Worm (Caenorhabditis elegans): Measurements from ENCODE around the gene del-9.

del-9 gene

ce11 chrX:3596967-3597366 is 20.2 kb downstream of the del-9 start:
- no peak for TF ChIP-seq ama-1 (optimal IDR thresholded peaks at IDR 0.05)
- TF ChIP-seq sea-1 (GFP tag; conservative IDR thresholded peaks at IDR 0.05): no peak
- TF ChIP-seq tra-4 (tag; optimal IDR thresholded peaks at IDR 0.05): no peak
- no peak for TF ChIP-seq pes-1 (GFP tag; IDR thresholded peaks at IDR 0.05)
- TF ChIP-seq tbx-11 (GFP tag; IDR thresholded peaks at IDR 0.05): no peak
- no peak for TF ChIP-seq hmbx-1 (tag; optimal IDR thresholded peaks at IDR 0.05)

DNA sequence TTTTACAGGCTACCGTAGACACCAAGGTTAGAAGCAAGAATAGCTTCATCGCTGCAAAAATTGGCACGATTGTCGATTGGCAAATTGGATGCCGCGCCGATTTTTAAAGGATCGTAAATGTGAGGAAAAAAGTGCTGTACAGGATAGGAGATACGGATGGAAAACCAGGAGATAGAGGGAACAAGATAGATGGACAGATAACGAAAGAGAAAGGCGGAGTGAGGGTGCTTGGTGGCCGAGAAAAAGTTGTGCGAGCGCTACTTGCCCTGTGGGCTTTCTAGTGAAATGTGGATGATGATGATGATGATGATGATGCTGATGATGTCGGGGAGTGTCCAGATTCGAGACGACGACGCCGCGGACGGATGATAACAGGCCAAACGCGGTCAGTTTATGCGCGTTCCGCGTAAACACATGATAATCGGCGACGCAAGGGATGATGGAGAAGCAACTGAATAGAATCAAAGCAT is 20.8 kb downstream of the del-9 start, which contains the start of gene T27A10.6:
TSS of gene T27A10.6 (minus strand) at position 51 of the 470 bp plus-strand sequence.
- TF ChIP-seq flt-1 (GFP tag; IDR thresholded peaks at IDR 0.05): no peak
- TF ChIP-seq tbx-11 (GFP tag; IDR thresholded peaks at IDR 0.05): no peak
- no peak for TF ChIP-seq ceh-13 (GFP tag; optimal IDR thresholded peaks at IDR 0.05)
- TF ChIP-seq hmg-4 (GFP tag; optimal IDR thresholded peaks at IDR 0.05): no peak
- no peak for TF ChIP-seq scrt-1 (GFP tag; IDR thresholded peaks at IDR 0.05)
- TF ChIP-seq ama-1 (optimal IDR thresholded peaks at IDR 0.05): no peak
- no peak for TF ChIP-seq F13C5.2 (tag; optimal IDR thresholded peaks at IDR 0.05)
- no peak for TF ChIP-seq tbx-37 (GFP tag; conservative IDR thresholded peaks at IDR 0.05)
- no peak for TF ChIP-seq ets-7 (tag; optimal IDR thresholded peaks at IDR 0.05)
- no peak for TF ChIP-seq sea-1 (GFP tag; conservative IDR thresholded peaks at IDR 0.05)
- no peak for TF ChIP-seq tra-4 (tag; optimal IDR thresholded peaks at IDR 0.05)
- no peak for TF ChIP-seq aly-1 (tag; optimal IDR thresholded peaks at IDR 0.05)
- TF ChIP-seq hnd-1 (tag; optimal IDR thresholded peaks at IDR 0.05): no peak
- no peak for TF ChIP-seq hmbx-1 (tag; optimal IDR thresholded peaks at IDR 0.05)
- no peak for TF ChIP-seq pes-1 (GFP tag; IDR thresholded peaks at IDR 0.05)
- no peak for TF ChIP-seq B0310.2 (tag; optimal IDR thresholded peaks at IDR 0.05)
- TF ChIP-seq ceh-36 (tag; optimal IDR thresholded peaks at IDR 0.05): no peak

DNA sequence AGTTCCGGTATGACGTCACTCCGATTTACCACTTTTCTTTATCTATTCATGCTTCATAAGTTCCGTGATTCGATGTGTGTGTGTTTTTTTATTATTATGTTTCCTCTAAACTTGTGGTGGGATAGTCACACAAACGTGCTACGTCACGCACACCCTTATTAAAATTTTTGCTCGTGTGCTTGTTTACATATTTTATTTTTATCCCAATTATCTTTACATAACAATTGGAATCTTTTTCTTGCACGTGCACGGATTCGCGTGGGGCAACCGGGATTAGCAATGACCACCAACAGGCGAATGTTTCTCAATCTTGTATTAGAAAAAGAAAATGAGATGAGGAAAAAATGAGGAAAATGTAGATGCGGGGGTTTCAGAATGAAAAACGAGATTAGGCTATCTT is 26.6 kb downstream of the del-9 start:
- TF ChIP-seq flt-1 (GFP tag; IDR thresholded peaks at IDR 0.05) (no peak), tbx-37 (GFP tag; conservative IDR thresholded peaks at IDR 0.05) (no peak), hnd-1 (tag; optimal IDR thresholded peaks at IDR 0.05) (no peak), ama-1 (optimal IDR thresholded peaks at IDR 0.05) (no peak), F13C5.2 (tag; optimal IDR thresholded peaks at IDR 0.05) (no peak), scrt-1 (GFP tag; IDR thresholded peaks at IDR 0.05) (no peak), tra-4 (tag; optimal IDR thresholded peaks at IDR 0.05) (no peak), B0310.2 (tag; optimal IDR thresholded peaks at IDR 0.05) (no peak)

ce11 chrX:3585625-3586024 is 31.5 kb downstream of the del-9 start, which contains the start of gene T27A10.2:
T27A10.2 (plus strand) TSS chrX:3585957.
- TF ChIP-seq pes-1 (GFP tag; IDR thresholded peaks at IDR 0.05): no peak
- TF ChIP-seq aly-1 (tag; optimal IDR thresholded peaks at IDR 0.05): no peak
- TF ChIP-seq tbx-11 (GFP tag; IDR thresholded peaks at IDR 0.05): no peak
- no peak for TF ChIP-seq hnd-1 (tag; optimal IDR thresholded peaks at IDR 0.05)
- TF ChIP-seq F13C5.2 (tag; optimal IDR thresholded peaks at IDR 0.05): no peak
- TF ChIP-seq flt-1 (GFP tag; IDR thresholded peaks at IDR 0.05): no peak
- no peak for TF ChIP-seq ceh-36 (tag; optimal IDR thresholded peaks at IDR 0.05)
- TF ChIP-seq hmg-4 (GFP tag; optimal IDR thresholded peaks at IDR 0.05): no peak
- no peak for TF ChIP-seq tra-4 (tag; optimal IDR thresholded peaks at IDR 0.05)
- no peak for TF ChIP-seq scrt-1 (GFP tag; IDR thresholded peaks at IDR 0.05)
- TF ChIP-seq ets-7 (tag; optimal IDR thresholded peaks at IDR 0.05): no peak
- TF ChIP-seq hmbx-1 (tag; optimal IDR thresholded peaks at IDR 0.05): no peak

DNA sequence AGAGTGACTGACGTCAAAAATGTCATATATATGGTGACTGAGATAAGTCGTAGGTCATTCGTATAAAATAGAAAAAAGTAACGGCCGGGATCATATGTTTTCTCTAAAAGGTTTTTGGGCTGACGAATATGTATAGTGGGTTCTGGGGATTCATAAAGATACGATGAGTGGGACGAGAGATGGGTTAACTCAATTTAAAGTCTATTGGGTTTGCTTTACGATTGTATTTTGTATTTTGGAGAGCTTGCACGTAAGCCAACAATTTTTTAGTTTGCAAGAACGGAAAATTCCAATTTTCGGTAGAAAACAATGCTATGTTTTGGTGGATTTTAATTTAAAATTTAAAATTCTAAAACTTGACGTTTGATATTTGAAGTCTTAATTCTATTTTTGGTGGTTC is 32.6 kb downstream of the del-9 start:
- no peak for TF ChIP-seq ceh-36 (tag; optimal IDR thresholded peaks at IDR 0.05)
- TF ChIP-seq scrt-1 (GFP tag; IDR thresholded peaks at IDR 0.05): no peak
- TF ChIP-seq tra-4 (tag; optimal IDR thresholded peaks at IDR 0.05): no peak
- TF ChIP-seq tbx-11 (GFP tag; IDR thresholded peaks at IDR 0.05): no peak
- no peak for TF ChIP-seq pes-1 (GFP tag; IDR thresholded peaks at IDR 0.05)
- TF ChIP-seq hmbx-1 (tag; optimal IDR thresholded peaks at IDR 0.05): no peak
- TF ChIP-seq B0310.2 (tag; optimal IDR thresholded peaks at IDR 0.05): no peak
- TF ChIP-seq ama-1 (optimal IDR thresholded peaks at IDR 0.05): no peak
- TF ChIP-seq ceh-13 (GFP tag; optimal IDR thresholded peaks at IDR 0.05): no peak
- no peak for TF ChIP-seq ets-7 (tag; optimal IDR thresholded peaks at IDR 0.05)
- TF ChIP-seq F13C5.2 (tag; optimal IDR thresholded peaks at IDR 0.05): no peak
- no peak for TF ChIP-seq flt-1 (GFP tag; IDR thresholded peaks at IDR 0.05)
- no peak for TF ChIP-seq sea-1 (GFP tag; conservative IDR thresholded peaks at IDR 0.05)
- TF ChIP-seq tbx-37 (GFP tag; conservative IDR thresholded peaks at IDR 0.05): no peak

DNA sequence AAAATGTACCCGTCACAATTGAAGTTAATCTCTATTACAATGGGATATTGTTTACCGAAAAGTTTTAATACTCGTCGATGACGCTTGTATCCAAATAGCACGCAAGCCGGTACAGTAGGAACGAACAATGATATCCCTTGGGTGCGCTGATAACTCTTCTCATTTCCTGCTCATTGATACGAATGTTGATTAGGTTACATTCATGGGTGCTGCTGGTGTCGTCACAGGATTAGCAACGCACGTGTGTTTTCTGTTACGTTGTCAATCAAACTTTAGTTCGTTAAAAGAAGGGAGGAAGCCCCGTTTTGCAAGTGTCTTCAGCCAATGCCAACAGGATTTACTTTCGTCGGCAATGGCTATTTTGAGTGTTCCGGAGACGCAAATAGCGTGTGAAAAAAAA is 33.7 kb downstream of the del-9 start:
- TF ChIP-seq ets-7 (tag; optimal IDR thresholded peaks at IDR 0.05) (no peak), ceh-13 (GFP tag; optimal IDR thresholded peaks at IDR 0.05) (no peak), flt-1 (GFP tag; IDR thresholded peaks at IDR 0.05) (no peak), scrt-1 (GFP tag; IDR thresholded peaks at IDR 0.05) (no peak), tbx-37 (GFP tag; conservative IDR thresholded peaks at IDR 0.05) (no peak), B0310.2 (tag; optimal IDR thresholded peaks at IDR 0.05) (no peak), F13C5.2 (tag; optimal IDR thresholded peaks at IDR 0.05) (no peak), sea-1 (GFP tag; conservative IDR thresholded peaks at IDR 0.05) (no peak), ceh-36 (tag; optimal IDR thresholded peaks at IDR 0.05) (no peak), ama-1 (optimal IDR thresholded peaks at IDR 0.05) (no peak), hnd-1 (tag; optimal IDR thresholded peaks at IDR 0.05) (no peak), hmbx-1 (tag; optimal IDR thresholded peaks at IDR 0.05) (no peak), tra-4 (tag; optimal IDR thresholded peaks at IDR 0.05) (no peak), tbx-11 (GFP tag; IDR thresholded peaks at IDR 0.05) (no peak), aly-1 (tag; optimal IDR thresholded peaks at IDR 0.05) (no peak), pes-1 (GFP tag; IDR thresholded peaks at IDR 0.05) (no peak), hmg-4 (GFP tag; optimal IDR thresholded peaks at IDR 0.05) (no peak)

DNA sequence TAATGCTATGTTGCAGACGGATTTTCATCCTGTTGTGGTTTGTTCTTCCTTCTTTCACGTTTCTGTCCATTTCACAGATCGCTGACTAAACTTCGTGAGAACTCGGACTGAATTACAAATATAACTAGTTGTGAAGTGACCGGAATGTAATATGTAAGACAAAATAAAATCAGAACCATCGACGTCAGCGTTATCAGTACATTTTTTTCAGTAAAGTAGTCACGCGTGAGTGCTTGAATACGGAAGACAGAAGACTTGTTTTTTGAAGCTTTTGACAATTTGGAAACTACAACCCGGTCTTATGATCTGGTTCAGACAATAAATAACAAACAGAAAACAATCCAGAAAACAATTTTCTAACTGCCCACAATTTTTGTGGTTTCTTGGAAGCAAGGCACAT is 35.3 kb downstream of the del-9 start:
- TF ChIP-seq hmg-4 (GFP tag; optimal IDR thresholded peaks at IDR 0.05): no peak
- no peak for TF ChIP-seq hmbx-1 (tag; optimal IDR thresholded peaks at IDR 0.05)
- no peak for TF ChIP-seq ets-7 (tag; optimal IDR thresholded peaks at IDR 0.05)
- TF ChIP-seq aly-1 (tag; optimal IDR thresholded peaks at IDR 0.05): no peak
- no peak for TF ChIP-seq F13C5.2 (tag; optimal IDR thresholded peaks at IDR 0.05)
- no peak for TF ChIP-seq flt-1 (GFP tag; IDR thresholded peaks at IDR 0.05)
- TF ChIP-seq tra-4 (tag; optimal IDR thresholded peaks at IDR 0.05): no peak
- no peak for TF ChIP-seq pes-1 (GFP tag; IDR thresholded peaks at IDR 0.05)
- TF ChIP-seq tbx-37 (GFP tag; conservative IDR thresholded peaks at IDR 0.05): no peak
- no peak for TF ChIP-seq scrt-1 (GFP tag; IDR thresholded peaks at IDR 0.05)
- TF ChIP-seq ama-1 (optimal IDR thresholded peaks at IDR 0.05): no peak
- TF ChIP-seq ceh-36 (tag; optimal IDR thresholded peaks at IDR 0.05): no peak

Data from whole organism, early embryonic.